Fruit fly (Drosophila melanogaster) whole organism, prepupa: Measurements from ENCODE around the gene RhoGEF64C.

Experiments
- Hr39 ChIP-seq: fragments of 200-800 bp; sonication (Bioruptor generic); optimal IDR thresholded peaks from 2 replicates; lab custom pipeline; 2016; ENCODE audit warnings: missing biosample characterization, missing genetic modification characterization
- spab ChIP-seq: fragments of 200-800 bp; sonication (Bioruptor generic); optimal IDR thresholded peaks from 2 replicates; lab custom pipeline; 2017; ENCODE audit warnings: missing biosample characterization, mild to moderate bottlenecking, missing genetic modification characterization, missing genetic modification reagents
- topi ChIP-seq: fragments of 200-800 bp; sonication (Bioruptor generic); optimal IDR thresholded peaks from 3 replicates; lab custom pipeline; 2016; ENCODE audit warnings: missing biosample characterization, missing genetic modification characterization

dm6 chr3L:4753638-4754037, 61.1 kb downstream of the RhoGEF64C start, which contains the start of gene CG12493:
- TF ChIP-seq Hr39 (no peak), spab (GFP tag; lab: Kevin White, UChicago) (no peak), topi (no peak)
